Fruit fly (Drosophila melanogaster) whole organism, embryonic: ENCODE measurements around the gene Fie.

Experiments
- Abd-B ChIP-seq: fragments of 200-800 bp; sonication (Bioruptor generic); optimal IDR thresholded peaks from 2 replicates; lab custom pipeline; 2018; ENCODE audit warnings: missing biosample characterization, mild to moderate bottlenecking, missing genetic modification characterization, moderate library complexity
- CG1024 ChIP-seq: fragments of 200-800 bp; sonication (Bioruptor generic); IDR thresholded peaks from 2 replicates; pipeline ENCODE4 v1.3.6; 2022; ENCODE audit warnings: missing biosample characterization, missing genetic modification characterization
- CG10959 ChIP-seq: fragments of 200-800 bp; sonication (Bioruptor generic); IDR thresholded peaks from 2 replicates; pipeline ENCODE4 v1.3.6; 2022; ENCODE audit warnings: missing biosample characterization, missing genetic modification characterization
- CG11504 ChIP-seq: fragments of 200-800 bp; sonication (Bioruptor generic); optimal IDR thresholded peaks from 3 replicates; lab custom pipeline; 2019; ENCODE audit warnings: missing biosample characterization, mild to moderate bottlenecking, missing genetic modification characterization, moderate library complexity
- CG12155 ChIP-seq: fragments of 200-800 bp; sonication (Bioruptor generic); optimal IDR thresholded peaks from 3 replicates; lab custom pipeline; 2016; ENCODE audit warnings: missing biosample characterization, missing genetic modification characterization
- CG13424 ChIP-seq: fragments of 200-800 bp; sonication (Bioruptor generic); optimal IDR thresholded peaks from 2 replicates; lab custom pipeline; 2019; ENCODE audit warnings: missing biosample characterization, mild to moderate bottlenecking, missing genetic modification characterization, moderate library complexity
- CG13775 ChIP-seq: fragments of 200-800 bp; sonication (Bioruptor generic); optimal IDR thresholded peaks from 3 replicates; lab custom pipeline; 2017; ENCODE audit warnings: missing biosample characterization, mild to moderate bottlenecking, missing genetic modification characterization
- CG1602 ChIP-seq: fragments of 200-800 bp; sonication (Bioruptor generic); optimal IDR thresholded peaks from 3 replicates; lab custom pipeline; 2016; ENCODE audit warnings: missing biosample characterization, missing genetic modification characterization
- CG17359 ChIP-seq: fragments of 200-800 bp; sonication (Bioruptor generic); optimal IDR thresholded peaks from 3 replicates; lab custom pipeline; 2018; ENCODE audit warnings: missing biosample characterization, mild to moderate bottlenecking, missing genetic modification characterization, moderate library complexity
- CG17568 ChIP-seq: fragments of 200-800 bp; sonication (Bioruptor generic); optimal IDR thresholded peaks from 2 replicates; lab custom pipeline; 2018; ENCODE audit warnings: missing biosample characterization, mild to moderate bottlenecking, missing genetic modification characterization, moderate library complexity
- CG18262 ChIP-seq: fragments of 200-800 bp; optimal IDR thresholded peaks from 3 replicates; lab custom pipeline; 2019; ENCODE audit warnings: missing biosample characterization, mild to moderate bottlenecking, missing genetic modification characterization, moderate library complexity
- CG31441 ChIP-seq: fragments of 200-800 bp; sonication (Bioruptor generic); IDR thresholded peaks from 2 replicates; pipeline ENCODE4 v1.3.6; 2022; ENCODE audit warnings: missing biosample characterization, missing genetic modification characterization
- CG3163 ChIP-seq: fragments of 200-800 bp; sonication (Bioruptor generic); optimal IDR thresholded peaks from 3 replicates; lab custom pipeline; 2016; ENCODE audit warnings: missing biosample characterization, missing genetic modification characterization
- CG32767 ChIP-seq: fragments of 200-800 bp; sonication (Bioruptor generic); IDR thresholded peaks from 2 replicates; pipeline ENCODE4 v1.3.6; 2022; ENCODE audit warnings: missing biosample characterization, missing genetic modification characterization
- CG33213 ChIP-seq: fragments of 200-800 bp; sonication (Bioruptor generic); optimal IDR thresholded peaks from 3 replicates; lab custom pipeline; 2016; ENCODE audit warnings: missing biosample characterization, missing genetic modification characterization
- CG6272 ChIP-seq: fragments of 200-800 bp; sonication (Bioruptor generic); IDR thresholded peaks from 2 replicates; pipeline ENCODE4 v1.3.6; 2022; ENCODE audit warnings: missing biosample characterization, missing genetic modification characterization
- CG7357 ChIP-seq: fragments of 200-800 bp; sonication (Bioruptor generic); IDR thresholded peaks from 3 replicates; pipeline ENCODE4 v1.3.6; 2022; ENCODE audit warnings: missing biosample characterization, missing genetic modification characterization
- CG7928 ChIP-seq: fragments of 200-800 bp; sonication (Bioruptor generic); optimal IDR thresholded peaks from 2 replicates; lab custom pipeline; 2017; ENCODE audit warnings: missing biosample characterization, mild to moderate bottlenecking, missing genetic modification characterization
- CG8388 ChIP-seq: fragments of 200-800 bp; sonication (Bioruptor generic); optimal IDR thresholded peaks from 2 replicates; lab custom pipeline; 2019; ENCODE audit warnings: missing biosample characterization, mild to moderate bottlenecking, missing genetic modification characterization, moderate library complexity
- CG9932 ChIP-seq: fragments of 200-800 bp; sonication (Bioruptor generic); IDR thresholded peaks from 2 replicates; pipeline ENCODE4 v1.3.6; 2022; ENCODE audit warnings: missing biosample characterization, missing genetic modification characterization
- HLH3B ChIP-seq: fragments of 200-800 bp; sonication (Bioruptor generic); IDR thresholded peaks from 2 replicates; pipeline ENCODE4 v1.3.6; 2022; ENCODE audit warnings: missing biosample characterization, missing genetic modification characterization
- Hey ChIP-seq: fragments of 200-800 bp; sonication (Bioruptor generic); optimal IDR thresholded peaks from 3 replicates; lab custom pipeline; 2018; ENCODE audit warnings: missing biosample characterization, mild to moderate bottlenecking, missing genetic modification characterization
- Hsf ChIP-seq: fragments of 200-800 bp; sonication (Bioruptor generic); optimal IDR thresholded peaks from 3 replicates; lab custom pipeline; 2016; ENCODE audit warnings: missing biosample characterization, missing genetic modification characterization
- Six4 ChIP-seq: fragments of 200-800 bp; sonication (Bioruptor generic); optimal IDR thresholded peaks from 2 replicates; lab custom pipeline; 2016; ENCODE audit warnings: missing biosample characterization, missing genetic modification characterization
- Usf ChIP-seq: fragments of 200-800 bp; sonication (Bioruptor generic); optimal IDR thresholded peaks from 2 replicates; lab custom pipeline; 2017; ENCODE audit warnings: missing genotype, missing biosample characterization, missing genetic modification characterization
- Xrp1 ChIP-seq: fragments of 200-800 bp; sonication (Bioruptor generic); IDR thresholded peaks from 2 replicates; pipeline ENCODE4 v1.3.6; 2022; ENCODE audit warnings: missing biosample characterization, missing genetic modification characterization
- ac ChIP-seq: fragments of 200-800 bp; sonication (Bioruptor generic); optimal IDR thresholded peaks from 3 replicates; lab custom pipeline; 2017; ENCODE audit warnings: missing biosample characterization, mild to moderate bottlenecking, missing genetic modification characterization
- amos ChIP-seq: fragments of 200-800 bp; sonication (Bioruptor generic); IDR thresholded peaks from 2 replicates; pipeline ENCODE4 v1.3.6; 2022; ENCODE audit warnings: missing biosample characterization, missing genetic modification characterization; ENCODE audit not compliant: partially characterized antibody
- bcd ChIP-seq: fragments of 200-800 bp; sonication (Bioruptor generic); optimal IDR thresholded peaks from 2 replicates; lab custom pipeline; 2017; ENCODE audit warnings: missing biosample characterization, mild to moderate bottlenecking, missing genetic modification characterization
- chif ChIP-seq, 2 experiments: fragments of 200-800 bp; sonication (Bioruptor generic); optimal IDR thresholded peaks; 3 replicates each; lab custom pipeline; 2016; ENCODE audit warnings: missing biosample characterization in 2 of 2, missing genetic modification characterization in 2 of 2
- chn ChIP-seq: fragments of 200-800 bp; sonication (Bioruptor generic); optimal IDR thresholded peaks from 2 replicates; lab custom pipeline; 2016; ENCODE audit warnings: missing biosample characterization, missing genetic modification characterization
- ems ChIP-seq: fragments of 200-800 bp; sonication (Bioruptor generic); optimal IDR thresholded peaks from 3 replicates; lab custom pipeline; 2016; ENCODE audit warnings: missing biosample characterization, missing genetic modification characterization
- exex ChIP-seq: fragments of 200-800 bp; sonication (Bioruptor generic); optimal IDR thresholded peaks from 4 replicates; lab custom pipeline; 2018; ENCODE audit warnings: missing biosample characterization, mild to moderate bottlenecking, missing genetic modification characterization, moderate library complexity
- fd96Cb ChIP-seq: fragments of 200-800 bp; sonication (Bioruptor generic); optimal IDR thresholded peaks from 2 replicates; lab custom pipeline; 2018; ENCODE audit warnings: missing biosample characterization, mild to moderate bottlenecking, missing genetic modification characterization, moderate library complexity
- gro ChIP-seq: fragments of 200-800 bp; sonication (Bioruptor generic); optimal IDR thresholded peaks from 2 replicates; lab custom pipeline; 2016; ENCODE audit warnings: missing biosample characterization, missing genetic modification characterization
- gsb-n ChIP-seq: fragments of 200-800 bp; sonication (Bioruptor generic); optimal IDR thresholded peaks from 3 replicates; lab custom pipeline; 2018; ENCODE audit warnings: missing biosample characterization, mild to moderate bottlenecking, missing genetic modification characterization
- jing ChIP-seq: fragments of 200-800 bp; sonication (Bioruptor generic); optimal IDR thresholded peaks from 2 replicates; lab custom pipeline; 2018; ENCODE audit warnings: missing biosample characterization, mild to moderate bottlenecking, missing genetic modification characterization
- lab ChIP-seq: fragments of 200-800 bp; sonication (Bioruptor generic); optimal IDR thresholded peaks from 3 replicates; lab custom pipeline; 2017; ENCODE audit warnings: missing biosample characterization, missing genetic modification characterization, mild to moderate bottlenecking, moderate library complexity, missing genetic modification reagents
- lmd ChIP-seq: fragments of 200-800 bp; sonication (Bioruptor generic); IDR thresholded peaks from 2 replicates; pipeline ENCODE4 v1.3.6; 2022; ENCODE audit warnings: missing biosample characterization, missing genetic modification characterization
- pita ChIP-seq: fragments of 200-800 bp; sonication (Bioruptor generic); optimal IDR thresholded peaks from 2 replicates; lab custom pipeline; 2017; ENCODE audit warnings: missing biosample characterization, mild to moderate bottlenecking, missing genetic modification characterization
- prd ChIP-seq, 3 experiments: fragments of >200 bp in 2 of 3; fragments of 200-800 bp in 1 of 3; sonication (Bioruptor generic) in 1 of 3; optimal IDR thresholded peaks in 2 of 3; IDR thresholded peaks in 1 of 3; 2 replicates in 2 of 3; 3 replicates in 1 of 3; pipeline versions ENCODE4 v1.3.6 to Lab custom; 2017 to 2022; ENCODE audit warnings: missing biosample characterization in 1 of 3, missing genetic modification characterization in 1 of 3
- ranshi ChIP-seq: fragments of 200-800 bp; sonication (Bioruptor generic); IDR thresholded peaks from 2 replicates; pipeline ENCODE4 v1.3.6; 2022; ENCODE audit warnings: missing biosample characterization, missing genetic modification characterization
- salm ChIP-seq: fragments of 200-800 bp; sonication (Bioruptor generic); optimal IDR thresholded peaks from 2 replicates; lab custom pipeline; 2018; ENCODE audit warnings: missing biosample characterization, mild to moderate bottlenecking, missing genetic modification characterization
- slp2 ChIP-seq: fragments of 200-800 bp; sonication (Bioruptor generic); optimal IDR thresholded peaks from 2 replicates; lab custom pipeline; 2016; ENCODE audit warnings: missing biosample characterization, missing genetic modification characterization
- stc ChIP-seq: fragments of 200-800 bp; sonication (Bioruptor generic); IDR thresholded peaks from 2 replicates; pipeline ENCODE4 v1.3.6; 2022; ENCODE audit warnings: missing biosample characterization, missing genetic modification characterization
- tio ChIP-seq: fragments of 200-800 bp; sonication (Bioruptor generic); optimal IDR thresholded peaks from 2 replicates; lab custom pipeline; 2017; ENCODE audit warnings: missing biosample characterization, missing genetic modification characterization, inconsistent platforms
- toy ChIP-seq: fragments of 200-800 bp; sonication (Bioruptor generic); IDR thresholded peaks from 2 replicates; pipeline ENCODE4 v1.3.6; 2022; ENCODE audit warnings: missing biosample characterization, missing genetic modification characterization
- twi ChIP-seq: fragments of 200-800 bp; optimal IDR thresholded peaks from 2 replicates; lab custom pipeline; 2019; ENCODE audit warnings: missing biosample characterization, mild to moderate bottlenecking, missing genetic modification characterization, moderate library complexity
- unpg ChIP-seq: fragments of 200-800 bp; sonication (Bioruptor generic); optimal IDR thresholded peaks from 3 replicates; lab custom pipeline; 2018; ENCODE audit warnings: missing biosample characterization, mild to moderate bottlenecking, missing genetic modification characterization, moderate library complexity
- wdn ChIP-seq: fragments of 200-800 bp; sonication (Bioruptor generic); IDR thresholded peaks from 2 replicates; pipeline ENCODE4 v1.3.6; 2022; ENCODE audit warnings: missing biosample characterization, missing genetic modification characterization
- zf30C ChIP-seq: fragments of 200-800 bp; sonication (Bioruptor generic); optimal IDR thresholded peaks from 3 replicates; lab custom pipeline; 2018; ENCODE audit warnings: missing biosample characterization, mild to moderate bottlenecking, missing genetic modification characterization

The Fie gene

dm6 chr3L:3875004-3875403 is 17.4 kb upstream of the Fie start:
- TF ChIP-seq wdn (GFP tag; lab: Robert Waterston, UW) (no peak), gsb-n (tag; lab: Kevin White, UChicago) (peak; percentile 61), CG12155 (GFP tag; lab: Kevin White, UChicago) (peak; percentile 1), ems (GFP tag; lab: Kevin White, UChicago) (peak; percentile 7), Abd-B (GFP tag; lab: Kevin White, UChicago) (peak; percentile 10), bcd (no peak), ac (GFP tag; lab: Kevin White, UChicago) (peak; percentile 33), prd (optimal IDR thresholded peaks at IDR 0.05; lab: Kevin White, UChicago) (no peak), prd (GFP tag; IDR thresholded peaks at IDR 0.05; lab: Robert Waterston, UW) (peak; percentile 70; the same call in 2 of the 3 replicates), CG17568 (GFP tag; lab: Kevin White, UChicago) (no peak), HLH3B (GFP tag; lab: Robert Waterston, UW) (peak; percentile 30; the same call in 1 of the 2 replicates), CG10959 (GFP tag; lab: Robert Waterston, UW) (peak; percentile 35), Hsf (GFP tag; lab: Kevin White, UChicago) (peak; percentile 25), slp2 (GFP tag; lab: Kevin White, UChicago) (peak; percentile 21), CG32767 (no peak), CG1024 (0 out of 2 replicates have a peak, but pooled peaks have one; percentile 28), lmd (peak; percentile 18; the same call in 1 of the 2 replicates), CG13775 (GFP tag; lab: Kevin White, UChicago) (peak; percentile 28), CG1602 (GFP tag; lab: Kevin White, UChicago) (peak; percentile 40), twi (peak; percentile 16), toy (no peak), Usf (GFP tag; lab: Kevin White, UChicago) (peak; percentile 21), amos (GFP tag; lab: Robert Waterston, UW) (no peak), CG11504 (peak; percentile 38), chif (GFP tag; optimal IDR thresholded peaks at IDR 0.05; lab: Kevin White, UChicago) (peak; percentile 15 to 76), chn (GFP tag; lab: Kevin White, UChicago) (peak; percentile 40), Hey (tag; lab: Kevin White, UChicago) (no peak), CG17359 (tag; lab: Kevin White, UChicago) (no peak), CG18262 (tag; lab: Kevin White, UChicago) (peak; percentile 72), CG3163 (GFP tag; lab: Kevin White, UChicago) (no peak), exex (no peak), jing (GFP tag; lab: Kevin White, UChicago) (no peak), CG7357 (GFP tag; lab: Robert Waterston, UW) (0 out of 3 replicates have a peak, but pooled peaks have one; percentile 38), lab (no peak), CG8388 (GFP tag; lab: Kevin White, UChicago) (peak; percentile 63), tio (GFP tag; lab: Kevin White, UChicago) (peak; percentile 56), pita (GFP tag; lab: Kevin White, UChicago) (no peak), salm (tag; lab: Kevin White, UChicago) (no peak), stc (GFP tag; lab: Robert Waterston, UW) (peak; percentile 31; the same call in 1 of the 2 replicates), fd96Cb (tag; lab: Kevin White, UChicago) (peak; percentile 32), CG13424 (tag; lab: Kevin White, UChicago) (peak; percentile 30), CG33213 (GFP tag; lab: Kevin White, UChicago) (no peak), unpg (GFP tag; lab: Kevin White, UChicago) (peak; percentile 44), CG6272 (no peak), gro (GFP tag; lab: Kevin White, UChicago) (no peak), ranshi (GFP tag; lab: Robert Waterston, UW) (no peak), CG7928 (peak; percentile 11), Six4 (GFP tag; lab: Kevin White, UChicago) (no peak), CG9932 (no peak), Xrp1 (GFP tag; lab: Robert Waterston, UW) (peak; percentile 77), CG31441 (peak; percentile 61), zf30C (GFP tag; lab: Kevin White, UChicago) (peak; percentile 62)
